Fruit fly (Drosophila melanogaster) whole organism, embryonic: ENCODE measurements around the gene be.

Source experiments
- Adf1 ChIP-seq: fragments of 200-800 bp; sonication (Bioruptor generic); IDR thresholded peaks from 2 replicates; pipeline ENCODE4 v1.3.6; 2022; ENCODE audit warnings: missing biosample characterization, missing genetic modification characterization
- Bdp1 ChIP-seq: fragments of 200-800 bp; sonication (Bioruptor generic); optimal IDR thresholded peaks from 3 replicates; lab custom pipeline; 2016; ENCODE audit warnings: missing biosample characterization, missing genetic modification characterization
- CG10209 ChIP-seq: fragments of 200-800 bp; sonication (Bioruptor generic); optimal IDR thresholded peaks from 3 replicates; lab custom pipeline; 2017; ENCODE audit warnings: missing biosample characterization, mild to moderate bottlenecking, missing genetic modification characterization, missing genetic modification reagents
- CG1024 ChIP-seq: fragments of 200-800 bp; sonication (Bioruptor generic); IDR thresholded peaks from 2 replicates; pipeline ENCODE4 v1.3.6; 2022; ENCODE audit warnings: missing biosample characterization, missing genetic modification characterization
- CG12299 ChIP-seq: fragments of 200-800 bp; sonication (Bioruptor generic); optimal IDR thresholded peaks from 2 replicates; lab custom pipeline; 2018; ENCODE audit warnings: missing biosample characterization, mild to moderate bottlenecking, missing genetic modification characterization
- CG1529 ChIP-seq: fragments of 200-800 bp; sonication (Bioruptor generic); optimal IDR thresholded peaks from 3 replicates; lab custom pipeline; 2018; ENCODE audit warnings: missing biosample characterization, missing genetic modification characterization
- CG15514 ChIP-seq: fragments of 200-800 bp; sonication (Bioruptor generic); optimal IDR thresholded peaks from 3 replicates; lab custom pipeline; 2017; ENCODE audit warnings: missing biosample characterization, missing genetic modification characterization, mild to moderate bottlenecking, moderate library complexity, missing genetic modification reagents
- CG1603 ChIP-seq: fragments of 200-800 bp; sonication (Bioruptor generic); optimal IDR thresholded peaks from 2 replicates; lab custom pipeline; 2019; ENCODE audit warnings: missing biosample characterization, mild to moderate bottlenecking, missing genetic modification characterization, moderate library complexity
- CG16813 ChIP-seq: fragments of 200-800 bp; sonication (Bioruptor generic); IDR thresholded peaks from 3 replicates; pipeline ENCODE4 v1.3.6; 2022; ENCODE audit warnings: missing biosample characterization, missing genetic modification characterization; ENCODE audit not compliant: partially characterized antibody
- CG17328 ChIP-seq: fragments of 200-800 bp; sonication (Bioruptor generic); IDR thresholded peaks from 2 replicates; pipeline ENCODE4 v1.3.6; 2022; ENCODE audit warnings: missing biosample characterization, missing genetic modification characterization
- CG18599 ChIP-seq: fragments of 200-800 bp; sonication (Bioruptor generic); optimal IDR thresholded peaks from 3 replicates; lab custom pipeline; 2017; ENCODE audit warnings: missing biosample characterization, missing genetic modification characterization, mild to moderate bottlenecking, moderate library complexity, missing genetic modification reagents
- CG18764 ChIP-seq: fragments of 200-800 bp; sonication (Bioruptor generic); optimal IDR thresholded peaks from 3 replicates; lab custom pipeline; 2016; ENCODE audit warnings: missing biosample characterization, missing genetic modification characterization
- CG2129 ChIP-seq: fragments of 200-800 bp; sonication (Bioruptor generic); IDR thresholded peaks from 2 replicates; pipeline ENCODE4 v1.3.6; 2022; ENCODE audit warnings: missing biosample characterization, missing genetic modification characterization; ENCODE audit not compliant: partially characterized antibody
- CG30403 ChIP-seq: fragments of 200-800 bp; sonication (Bioruptor generic); optimal IDR thresholded peaks from 3 replicates; lab custom pipeline; 2016; ENCODE audit warnings: missing biosample characterization, missing genetic modification characterization
- CG32772 ChIP-seq: fragments of 200-800 bp; sonication (Bioruptor generic); IDR thresholded peaks from 2 replicates; pipeline ENCODE4 v1.3.6; 2022; ENCODE audit warnings: missing biosample characterization, missing genetic modification characterization
- CG3281 ChIP-seq: fragments of 200-800 bp; sonication (Bioruptor generic); optimal IDR thresholded peaks from 3 replicates; lab custom pipeline; 2017; ENCODE audit warnings: missing biosample characterization, mild to moderate bottlenecking, missing genetic modification characterization
- CG4328 ChIP-seq: fragments of 200-800 bp; sonication (Bioruptor generic); optimal IDR thresholded peaks from 3 replicates; lab custom pipeline; 2017; ENCODE audit warnings: missing biosample characterization, missing genetic modification reagents, missing genetic modification characterization
- CG6813 ChIP-seq: fragments of 200-800 bp; sonication (Bioruptor generic); optimal IDR thresholded peaks from 2 replicates; lab custom pipeline; 2017; ENCODE audit warnings: missing biosample characterization, missing genetic modification characterization, mild to moderate bottlenecking, moderate library complexity, missing genetic modification reagents
- CG8281 ChIP-seq: fragments of 200-800 bp; sonication (Bioruptor generic); optimal IDR thresholded peaks from 2 replicates; lab custom pipeline; 2018; ENCODE audit warnings: missing biosample characterization, mild to moderate bottlenecking, missing genetic modification characterization, moderate library complexity
- CG9876 ChIP-seq: fragments of 200-800 bp; sonication (Bioruptor generic); optimal IDR thresholded peaks from 2 replicates; lab custom pipeline; 2016; ENCODE audit warnings: missing biosample characterization, missing genetic modification characterization
- Ets97D ChIP-seq: fragments of 200-800 bp; sonication (Bioruptor generic); optimal IDR thresholded peaks from 3 replicates; lab custom pipeline; 2016; ENCODE audit warnings: missing biosample characterization, missing genetic modification characterization
- HLH4C ChIP-seq: fragments of 200-800 bp; sonication (Bioruptor generic); IDR thresholded peaks from 3 replicates; pipeline ENCODE4 v1.3.6; 2022; ENCODE audit warnings: missing biosample characterization, missing genetic modification characterization; ENCODE audit not compliant: partially characterized antibody
- Max ChIP-seq: fragments of 200-800 bp; sonication (Bioruptor generic); optimal IDR thresholded peaks from 2 replicates; lab custom pipeline; 2016; ENCODE audit warnings: missing biosample characterization, mild to moderate bottlenecking, missing genetic modification characterization
- Mes4 ChIP-seq: fragments of 200-800 bp; sonication (Bioruptor generic); optimal IDR thresholded peaks from 2 replicates; lab custom pipeline; 2016; ENCODE audit warnings: missing biosample characterization, missing genetic modification characterization
- NC2β ChIP-seq: fragments of 200-800 bp; sonication (Bioruptor generic); optimal IDR thresholded peaks from 2 replicates; lab custom pipeline; 2016; ENCODE audit warnings: missing biosample characterization, missing genetic modification characterization
- Oli ChIP-seq: fragments of 200-800 bp; sonication (Bioruptor generic); optimal IDR thresholded peaks from 2 replicates; lab custom pipeline; 2018; ENCODE audit warnings: missing biosample characterization, mild to moderate bottlenecking, missing genetic modification characterization, moderate library complexity
- Rfx ChIP-seq: fragments of 200-800 bp; sonication (Bioruptor generic); IDR thresholded peaks from 2 replicates; pipeline ENCODE4 v1.3.6; 2022; ENCODE audit warnings: missing biosample characterization, missing genetic modification characterization
- Sox102F ChIP-seq: fragments of 200-800 bp; sonication (Bioruptor generic); optimal IDR thresholded peaks from 2 replicates; lab custom pipeline; 2018; ENCODE audit warnings: missing biosample characterization, mild to moderate bottlenecking, missing genetic modification characterization, moderate library complexity
- Sry-β ChIP-seq: fragments of 200-800 bp; sonication (Bioruptor generic); optimal IDR thresholded peaks from 2 replicates; lab custom pipeline; 2018; ENCODE audit warnings: missing biosample characterization, mild to moderate bottlenecking, missing genetic modification characterization, moderate library complexity
- amos ChIP-seq: fragments of 200-800 bp; sonication (Bioruptor generic); IDR thresholded peaks from 2 replicates; pipeline ENCODE4 v1.3.6; 2022; ENCODE audit warnings: missing biosample characterization, missing genetic modification characterization; ENCODE audit not compliant: partially characterized antibody
- aop ChIP-seq: fragments of 200-800 bp; sonication (Bioruptor generic); IDR thresholded peaks from 2 replicates; pipeline ENCODE4 v1.3.6; 2022; ENCODE audit warnings: missing biosample characterization, missing genetic modification characterization
- ase ChIP-seq: fragments of 200-800 bp; sonication (Bioruptor generic); IDR thresholded peaks from 3 replicates; pipeline ENCODE4 v1.3.6; 2022; ENCODE audit warnings: missing biosample characterization, missing genetic modification characterization
- bowl ChIP-seq: fragments of 200-800 bp; sonication (Bioruptor generic); IDR thresholded peaks from 2 replicates; pipeline ENCODE4 v1.3.6; 2022; ENCODE audit warnings: missing biosample characterization, missing genetic modification characterization
- ci ChIP-seq: fragments of 200-800 bp; sonication (Bioruptor generic); IDR thresholded peaks from 3 replicates; pipeline ENCODE4 v1.3.6; 2022; ENCODE audit warnings: missing biosample characterization, missing genetic modification characterization
- cwo ChIP-seq: fragments of 200-800 bp; sonication (Bioruptor generic); optimal IDR thresholded peaks from 3 replicates; lab custom pipeline; 2017; ENCODE audit warnings: missing biosample characterization, missing genetic modification characterization, mild to moderate bottlenecking, moderate library complexity, missing genetic modification reagents
- fd64A ChIP-seq: fragments of 200-800 bp; sonication (Bioruptor generic); optimal IDR thresholded peaks from 3 replicates; lab custom pipeline; 2018; ENCODE audit warnings: missing biosample characterization, mild to moderate bottlenecking, missing genetic modification characterization
- grau ChIP-seq: fragments of 200-800 bp; optimal IDR thresholded peaks from 3 replicates; lab custom pipeline; 2019; ENCODE audit warnings: missing biosample characterization, mild to moderate bottlenecking, missing genetic modification characterization, moderate library complexity
- gt ChIP-seq: fragments of 200-800 bp; sonication (Bioruptor generic); IDR thresholded peaks from 2 replicates; pipeline ENCODE4 v1.3.6; 2022; ENCODE audit warnings: missing biosample characterization, missing genetic modification characterization
- ken ChIP-seq: fragments of 200-800 bp; sonication (Bioruptor generic); IDR thresholded peaks from 3 replicates; pipeline ENCODE4 v1.3.6; 2022; ENCODE audit warnings: missing biosample characterization, missing genetic modification characterization
- kni ChIP-seq: fragments of 200-800 bp; sonication (Bioruptor generic); optimal IDR thresholded peaks from 3 replicates; lab custom pipeline; 2017; ENCODE audit warnings: mild to moderate bottlenecking, missing biosample characterization, missing genetic modification reagents, missing genetic modification characterization
- lab ChIP-seq: fragments of 200-800 bp; sonication (Bioruptor generic); optimal IDR thresholded peaks from 3 replicates; lab custom pipeline; 2017; ENCODE audit warnings: missing biosample characterization, missing genetic modification characterization, mild to moderate bottlenecking, moderate library complexity, missing genetic modification reagents
- maf-S ChIP-seq: fragments of 200-800 bp; sonication (Bioruptor generic); optimal IDR thresholded peaks from 2 replicates; lab custom pipeline; 2016; ENCODE audit warnings: missing biosample characterization, missing genetic modification characterization
- mirr ChIP-seq: fragments of 200-800 bp; sonication (Bioruptor generic); optimal IDR thresholded peaks from 3 replicates; lab custom pipeline; 2018; ENCODE audit warnings: missing biosample characterization, mild to moderate bottlenecking, missing genetic modification characterization
- otp ChIP-seq: fragments of 200-800 bp; sonication (Bioruptor generic); IDR thresholded peaks from 3 replicates; pipeline ENCODE4, ENCODE4 v1.3.6; 2022; ENCODE audit warnings: missing biosample characterization, missing genetic modification characterization
- pnt ChIP-seq: fragments of 200-800 bp; sonication (Bioruptor generic); optimal IDR thresholded peaks from 3 replicates; lab custom pipeline; 2016; ENCODE audit warnings: missing biosample characterization, missing genetic modification characterization
- sc ChIP-seq, 3 experiments: fragments of >200 bp in 2 of 3; fragments of 200-800 bp in 1 of 3; sonication (Bioruptor generic) in 1 of 3; optimal IDR thresholded peaks; 2 replicates in 2 of 3; 3 replicates in 1 of 3; lab custom pipeline; 2017; ENCODE audit warnings: mild to moderate bottlenecking in 1 of 3, missing biosample characterization in 1 of 3, missing genetic modification characterization in 1 of 3, missing genetic modification reagents in 1 of 3
- scrt ChIP-seq: fragments of 200-800 bp; sonication (Bioruptor generic); optimal IDR thresholded peaks from 2 replicates; lab custom pipeline; 2018; ENCODE audit warnings: missing biosample characterization, mild to moderate bottlenecking, missing genetic modification characterization, moderate library complexity
- tio ChIP-seq: fragments of 200-800 bp; sonication (Bioruptor generic); optimal IDR thresholded peaks from 2 replicates; lab custom pipeline; 2017; ENCODE audit warnings: missing biosample characterization, missing genetic modification characterization, inconsistent platforms
- zf30C ChIP-seq: fragments of 200-800 bp; sonication (Bioruptor generic); optimal IDR thresholded peaks from 3 replicates; lab custom pipeline; 2018; ENCODE audit warnings: missing biosample characterization, mild to moderate bottlenecking, missing genetic modification characterization

be gene

dm6 chrX:15076038-15076575 is 51.9 kb downstream of the be start, which contains the start of gene Lsd-2 (continued):
- TF ChIP-seq Mes4 (GFP tag; lab: Kevin White, UChicago): no peak
- no peak for TF ChIP-seq CG18764
- peak; percentile 46; the same call in 1 of the 2 replicates for TF ChIP-seq amos (GFP tag; lab: Robert Waterston, UW)
- no peak for TF ChIP-seq CG9876 (GFP tag; lab: Kevin White, UChicago)
- TF ChIP-seq Max (GFP tag; lab: Kevin White, UChicago): no peak
- TF ChIP-seq CG1603: peak; percentile 20
- peak; percentile 46 for TF ChIP-seq CG30403 (GFP tag; lab: Kevin White, UChicago)
- TF ChIP-seq bowl: no peak
- TF ChIP-seq Adf1 (GFP tag; lab: Robert Waterston, UW): peak; percentile 29; the same call in 1 of the 2 replicates
- TF ChIP-seq CG10209 (GFP tag; lab: Kevin White, UChicago): no peak
- TF ChIP-seq grau (tag; lab: Kevin White, UChicago): peak; percentile 33
- TF ChIP-seq lab: peak; percentile 63
- no peak for TF ChIP-seq CG12299 (tag; lab: Kevin White, UChicago)
- 0 out of 2 replicates have a peak, but pooled peaks have one; percentile 9 for TF ChIP-seq CG32772 (GFP tag; lab: Robert Waterston, UW)
- TF ChIP-seq ci: peak; percentile 75
- peak; percentile 24 for TF ChIP-seq CG6813 (GFP tag; lab: Kevin White, UChicago)
- no peak for TF ChIP-seq CG17328
- peak; percentile 34 for TF ChIP-seq Oli
- TF ChIP-seq Ets97D (GFP tag; lab: Kevin White, UChicago): no peak
- no peak; the same call in 1 of the 2 replicates for TF ChIP-seq CG1024 (GFP tag; lab: Robert Waterston, UW)
- TF ChIP-seq HLH4C (GFP tag; lab: Robert Waterston, UW): no peak
- TF ChIP-seq CG1529 (GFP tag; lab: Kevin White, UChicago): no peak
- peak; percentile 64 for TF ChIP-seq Rfx (GFP tag; lab: Robert Waterston, UW)
- peak; percentile 1 for TF ChIP-seq cwo (GFP tag; lab: Kevin White, UChicago)
- peak; percentile 24 for TF ChIP-seq kni (GFP tag; lab: Kevin White, UChicago)
- TF ChIP-seq zf30C (GFP tag; lab: Kevin White, UChicago): no peak
- TF ChIP-seq gt (GFP tag; lab: Robert Waterston, UW): no peak
- TF ChIP-seq ase (GFP tag; lab: Robert Waterston, UW): no peak
- peak; percentile 38 for TF ChIP-seq CG3281 (GFP tag; lab: Kevin White, UChicago)
- peak; percentile 47 for TF ChIP-seq CG15514
- no peak for TF ChIP-seq pnt (GFP tag; lab: Kevin White, UChicago)
- peak; percentile 38 for TF ChIP-seq mirr
- no peak for TF ChIP-seq sc (optimal IDR thresholded peaks at IDR 0.05; lab: Kevin White, UChicago)
- no peak for TF ChIP-seq sc (GFP tag; optimal IDR thresholded peaks at IDR 0.05; lab: Kevin White, UChicago)
- TF ChIP-seq tio (GFP tag; lab: Kevin White, UChicago): no peak
- TF ChIP-seq CG18599 (GFP tag; lab: Kevin White, UChicago): no peak
- TF ChIP-seq CG2129 (GFP tag; lab: Robert Waterston, UW): no peak
- 0 out of 3 replicates have a peak, but pooled peaks have one; percentile 29 for TF ChIP-seq ken (GFP tag; lab: Robert Waterston, UW)
- no peak for TF ChIP-seq maf-S (GFP tag; lab: Kevin White, UChicago)
- TF ChIP-seq aop (GFP tag; lab: Robert Waterston, UW): no peak
- TF ChIP-seq scrt: no peak
- TF ChIP-seq Bdp1 (GFP tag; lab: Kevin White, UChicago): no peak
- TF ChIP-seq CG4328 (GFP tag; lab: Kevin White, UChicago): peak; percentile 39
- peak; percentile 96 for TF ChIP-seq Sry-β (GFP tag; lab: Kevin White, UChicago)
- no peak for TF ChIP-seq CG8281 (tag; lab: Kevin White, UChicago)
- no peak for TF ChIP-seq CG16813
- TF ChIP-seq NC2β (GFP tag; lab: Kevin White, UChicago): peak; percentile 26
- TF ChIP-seq Sox102F (GFP tag; lab: Kevin White, UChicago): no peak
- TF ChIP-seq fd64A: no peak
- TF ChIP-seq otp: 0 out of 3 replicates have a peak, but pooled peaks have one; percentile 26
